Worm (Caenorhabditis elegans) whole organism, midembryonic: ENCODE data around the gene W05H7.1.

Source experiments
- cog-1 ChIP-seq: sonication (generic microtip); optimal IDR thresholded peaks from 2 replicates; lab custom pipeline; 2016; ENCODE audit warnings: missing genetic modification characterization, missing compliant biosample characterization
- flt-1 ChIP-seq: fragments of 200-800 bp; sonication (Bioruptor generic); IDR thresholded peaks from 2 replicates; pipeline ENCODE4 v1.3.6; 2022; ENCODE audit warnings: missing genetic modification characterization, missing compliant biosample characterization
- ref-1 ChIP-seq: fragments of 200-800 bp; sonication (Bioruptor generic); conservative IDR thresholded peaks from 2 replicates; pipeline ENCODE4 v1.3.6; 2022; ENCODE audit warnings: missing genetic modification reagents, missing genetic modification characterization, missing compliant biosample characterization

DNA sequence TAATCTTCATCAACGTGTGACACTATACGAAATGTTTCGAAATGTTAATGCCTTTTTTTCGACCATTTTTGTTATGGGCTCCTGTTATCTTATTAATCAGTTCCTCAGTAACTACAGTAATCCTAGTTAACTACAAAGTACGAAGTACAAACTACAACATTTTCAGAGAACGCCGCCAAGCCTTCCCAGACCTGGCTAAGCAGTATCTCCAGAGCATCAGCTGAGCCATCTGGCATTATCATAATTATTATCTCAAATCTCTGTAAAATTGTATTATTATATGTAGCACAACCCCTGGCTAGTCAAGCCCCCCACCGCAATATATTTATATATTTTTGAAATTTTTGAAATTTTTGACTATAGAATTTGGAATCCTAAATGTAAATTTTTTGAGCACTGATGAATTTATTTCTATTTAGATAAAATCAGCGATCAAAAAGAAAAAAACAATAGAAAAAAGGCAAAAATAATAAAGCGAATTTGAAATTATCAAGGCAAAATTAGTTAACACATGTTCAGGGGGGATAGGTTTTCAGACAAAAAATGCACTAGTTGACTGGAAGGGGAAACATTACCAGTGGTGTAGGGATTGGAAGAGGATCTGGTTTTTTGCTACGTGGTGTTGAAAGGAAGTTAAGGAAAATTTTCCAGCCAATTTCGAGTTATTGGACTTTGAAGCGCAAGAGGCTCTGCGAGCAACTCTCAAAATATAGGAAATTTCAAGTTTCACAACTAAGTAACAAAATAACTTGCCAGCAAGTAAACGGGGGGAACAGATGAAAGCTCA, 1.4 kb downstream of the W05H7.1 start:
- no peak for TF ChIP-seq flt-1 (GFP tag; lab: Robert Waterston, UW)
- TF ChIP-seq cog-1 (tag; lab: Kevin White, UChicago) = no peak
- no peak for TF ChIP-seq ref-1 (GFP tag; lab: Robert Waterston, UW)
